Fruit fly (Drosophila melanogaster) whole organism, adult: ENCODE data around the gene nrv1.

Source experiments
- CG12768 ChIP-seq: fragments of 200-800 bp; sonication (Bioruptor generic); optimal IDR thresholded peaks from 2 replicates; lab custom pipeline; 2017; ENCODE audit warnings: missing biosample characterization, missing genetic modification characterization, mild to moderate bottlenecking, moderate library complexity, missing genetic modification reagents
- CG1620 ChIP-seq: fragments of 200-800 bp; sonication (Bioruptor generic); optimal IDR thresholded peaks from 2 replicates; lab custom pipeline; 2016; ENCODE audit warnings: missing biosample characterization, missing genetic modification characterization
- Clk ChIP-seq: fragments of 200-800 bp; sonication (Bioruptor generic); optimal IDR thresholded peaks from 2 replicates; lab custom pipeline; 2017; ENCODE audit warnings: missing biosample characterization, missing genetic modification characterization
- Crg-1 ChIP-seq: fragments of 200-800 bp; sonication (Bioruptor generic); optimal IDR thresholded peaks from 2 replicates; lab custom pipeline; 2016; ENCODE audit warnings: missing biosample characterization, missing genetic modification characterization
- bab1 ChIP-seq: fragments of 200-800 bp; sonication (Bioruptor generic); optimal IDR thresholded peaks from 3 replicates; lab custom pipeline; 2019; ENCODE audit warnings: missing biosample characterization, mild to moderate bottlenecking, missing genetic modification characterization, moderate library complexity
- cic ChIP-seq: fragments of 200-800 bp; sonication (Bioruptor generic); optimal IDR thresholded peaks from 2 replicates; lab custom pipeline; 2017; ENCODE audit warnings: missing biosample characterization, mild to moderate bottlenecking, missing genetic modification characterization, moderate library complexity
- cnc ChIP-seq, 2 experiments: fragments of >200 bp; optimal IDR thresholded peaks; 2 replicates each; lab custom pipeline; 2017
- kay ChIP-seq: fragments of 200-800 bp; sonication (Bioruptor generic); peaks from one replicate; lab custom pipeline; 2016; ENCODE audit warnings: missing biosample characterization, missing genetic modification characterization, borderline replicate concordance
- ovo ChIP-seq: fragments of 200-800 bp; sonication (Bioruptor generic); optimal IDR thresholded peaks from 2 replicates; lab custom pipeline; 2016; ENCODE audit warnings: missing biosample characterization, missing genetic modification characterization
- tj ChIP-seq: fragments of 200-800 bp; sonication (Bioruptor generic); optimal IDR thresholded peaks from 3 replicates; lab custom pipeline; 2017; ENCODE audit warnings: missing biosample characterization, mild to moderate bottlenecking, missing genetic modification characterization, moderate library complexity
- toe ChIP-seq: fragments of 200-800 bp; sonication (Bioruptor generic); optimal IDR thresholded peaks from 2 replicates; lab custom pipeline; 2016; ENCODE audit warnings: missing biosample characterization, missing genetic modification characterization

The nrv1 gene

DNA sequence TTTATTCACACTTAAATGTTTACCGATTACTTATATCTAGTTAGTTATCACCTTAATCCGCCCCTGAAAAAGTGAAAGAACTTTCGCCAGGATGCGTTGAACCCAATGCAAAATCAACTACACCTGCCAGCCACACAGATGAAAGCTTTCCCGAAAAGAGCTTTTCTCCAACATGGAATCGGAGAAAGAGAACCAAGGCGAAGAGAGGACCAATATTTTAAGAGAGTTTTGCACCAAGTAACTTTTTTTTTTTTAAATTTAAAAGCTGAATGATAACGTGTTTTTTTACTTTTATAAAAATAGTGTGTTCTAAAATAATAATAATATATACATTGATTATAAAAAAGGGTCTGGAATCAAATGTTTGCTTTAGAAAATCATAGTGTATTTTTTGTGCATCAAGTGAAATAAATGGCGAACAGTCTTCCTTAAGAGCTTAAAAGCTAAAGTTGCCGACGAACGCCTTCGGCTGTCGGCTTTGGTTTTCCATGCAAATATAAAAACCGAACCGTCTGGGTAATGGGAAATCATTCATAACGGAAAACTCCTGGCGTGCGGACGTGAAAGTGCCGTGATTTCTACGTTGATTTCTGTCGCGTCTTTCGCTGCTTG lies 44.6 kb downstream of the nrv1 start, which contains the start of gene meng:
Gene meng, plus strand, starts transcription at position 523 of the 612 bp plus-strand sequence.
- TF ChIP-seq kay (peak; percentile 71), Crg-1 (GFP tag; lab: Kevin White, UChicago) (no peak)

DNA sequence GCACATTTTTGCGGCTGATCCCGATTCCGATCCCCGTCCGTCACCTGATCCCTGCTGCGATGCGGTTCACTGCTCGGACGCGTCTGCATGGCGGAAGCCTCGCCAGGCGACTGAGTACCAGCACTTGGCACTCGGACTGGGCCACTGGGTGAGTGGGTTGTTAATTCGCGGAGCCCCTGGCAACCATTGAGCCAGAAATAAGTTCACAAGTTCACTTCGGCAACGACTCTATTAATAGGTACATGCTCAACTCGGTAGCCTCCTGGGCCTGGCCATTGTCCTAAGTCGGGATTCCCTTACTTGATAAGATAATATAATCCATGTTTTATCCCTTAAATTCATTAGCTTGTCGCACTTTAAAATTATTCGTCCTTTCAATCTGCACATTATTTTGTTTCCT lies 46.6 kb downstream of the nrv1 start, which contains the start of gene TTLL3A:
Gene TTLL3A, minus strand, starts transcription at position 101 of the 400 bp plus-strand sequence.
- TF ChIP-seq ovo (GFP tag; lab: Kevin White, UChicago): no peak
- TF ChIP-seq Crg-1 (GFP tag; lab: Kevin White, UChicago): no peak
- TF ChIP-seq toe (GFP tag; lab: Kevin White, UChicago): no peak

DNA sequence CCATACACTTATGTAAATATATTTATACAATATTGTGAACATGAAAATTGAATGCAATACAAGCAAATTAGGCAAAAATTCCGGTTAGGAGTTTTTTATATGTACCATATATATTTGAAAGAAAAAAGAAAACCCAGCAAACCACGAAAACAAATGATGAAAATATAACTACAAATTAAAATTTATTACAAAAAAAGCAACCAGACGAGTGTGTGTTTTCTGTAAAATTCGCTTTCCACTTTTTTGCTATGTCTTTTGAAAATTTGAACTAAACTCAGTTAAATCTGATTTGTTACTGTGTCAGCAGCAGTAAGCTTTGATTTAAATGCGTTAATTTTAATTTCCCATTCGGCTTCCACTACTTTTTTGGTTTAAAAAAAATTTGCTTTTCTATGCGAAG lies 54.1 kb downstream of the nrv1 start, which contains the start of gene TTLL3B:
Gene TTLL3B, plus strand, starts transcription at position 301 of the 400 bp plus-strand sequence.
- no peak for TF ChIP-seq Clk (GFP tag; lab: Kevin White, UChicago)
- TF ChIP-seq tj (GFP tag; lab: Kevin White, UChicago): no peak
- no peak for TF ChIP-seq CG1620 (GFP tag; lab: Kevin White, UChicago)
- no peak for TF ChIP-seq CG12768 (GFP tag; lab: Kevin White, UChicago)
- no peak for TF ChIP-seq Crg-1 (GFP tag; lab: Kevin White, UChicago)
- no peak for TF ChIP-seq bab1
- no peak for TF ChIP-seq cic (GFP tag; lab: Kevin White, UChicago)
- no peak for TF ChIP-seq cnc (optimal IDR thresholded peaks at IDR 0.05; lab: Kevin White, UChicago)
- TF ChIP-seq toe (GFP tag; lab: Kevin White, UChicago): no peak
